Fruit fly (Drosophila melanogaster) whole organism, embryonic: ENCODE measurements around the gene Spec2.

Experiments used
- Asciz ChIP-seq: fragments of 200-800 bp; sonication (Bioruptor generic); optimal IDR thresholded peaks from 2 replicates; lab custom pipeline; 2017; ENCODE audit warnings: missing biosample characterization, mild to moderate bottlenecking, missing genetic modification characterization, missing genetic modification reagents
- C15 ChIP-seq: fragments of 200-800 bp; sonication (Bioruptor generic); IDR thresholded peaks from 3 replicates; pipeline ENCODE4 v1.3.6; 2022; ENCODE audit warnings: missing biosample characterization, missing genetic modification characterization
- CG10209 ChIP-seq: fragments of 200-800 bp; sonication (Bioruptor generic); optimal IDR thresholded peaks from 3 replicates; lab custom pipeline; 2017; ENCODE audit warnings: missing biosample characterization, mild to moderate bottlenecking, missing genetic modification characterization, missing genetic modification reagents
- CG10543 ChIP-seq: fragments of 200-800 bp; sonication (Bioruptor generic); optimal IDR thresholded peaks from 3 replicates; lab custom pipeline; 2017; ENCODE audit warnings: missing biosample characterization, mild to moderate bottlenecking, missing genetic modification characterization, moderate library complexity
- CG11695 ChIP-seq: fragments of 200-800 bp; sonication (Bioruptor generic); IDR thresholded peaks from 3 replicates; pipeline ENCODE4 v1.3.6; 2022; ENCODE audit warnings: missing biosample characterization, missing genetic modification characterization
- CG17328 ChIP-seq: fragments of 200-800 bp; sonication (Bioruptor generic); IDR thresholded peaks from 2 replicates; pipeline ENCODE4 v1.3.6; 2022; ENCODE audit warnings: missing biosample characterization, missing genetic modification characterization
- CG17385 ChIP-seq: fragments of 200-800 bp; sonication (Bioruptor generic); optimal IDR thresholded peaks from 3 replicates; lab custom pipeline; 2018; ENCODE audit warnings: missing biosample characterization, mild to moderate bottlenecking, missing genetic modification characterization
- CG18764 ChIP-seq: fragments of 200-800 bp; sonication (Bioruptor generic); optimal IDR thresholded peaks from 3 replicates; lab custom pipeline; 2016; ENCODE audit warnings: missing biosample characterization, missing genetic modification characterization
- CG3163 ChIP-seq: fragments of 200-800 bp; sonication (Bioruptor generic); optimal IDR thresholded peaks from 3 replicates; lab custom pipeline; 2016; ENCODE audit warnings: missing biosample characterization, missing genetic modification characterization
- CG3726 ChIP-seq: fragments of 200-800 bp; sonication (Bioruptor generic); IDR thresholded peaks from 3 replicates; pipeline ENCODE4, ENCODE4 v1.3.6; 2022; ENCODE audit warnings: missing biosample characterization, missing genetic modification characterization
- CG4404 ChIP-seq: fragments of 200-800 bp; sonication (Bioruptor generic); IDR thresholded peaks from 2 replicates; pipeline ENCODE4 v1.3.6; 2022; ENCODE audit warnings: missing biosample characterization, missing genetic modification characterization
- CG6272 ChIP-seq: fragments of 200-800 bp; sonication (Bioruptor generic); IDR thresholded peaks from 2 replicates; pipeline ENCODE4 v1.3.6; 2022; ENCODE audit warnings: missing biosample characterization, missing genetic modification characterization
- CG6813 ChIP-seq: fragments of 200-800 bp; sonication (Bioruptor generic); optimal IDR thresholded peaks from 2 replicates; lab custom pipeline; 2017; ENCODE audit warnings: missing biosample characterization, missing genetic modification characterization, mild to moderate bottlenecking, moderate library complexity, missing genetic modification reagents
- CG7372 ChIP-seq: fragments of 200-800 bp; sonication (Bioruptor generic); IDR thresholded peaks from 2 replicates; pipeline ENCODE4 v1.3.6; 2022; ENCODE audit warnings: missing biosample characterization, missing genetic modification characterization
- CG7745 ChIP-seq: fragments of 200-800 bp; sonication (Bioruptor generic); optimal IDR thresholded peaks from 2 replicates; lab custom pipeline; 2018; ENCODE audit warnings: missing biosample characterization, mild to moderate bottlenecking, missing genetic modification characterization, moderate library complexity
- CG7987 ChIP-seq: fragments of 200-800 bp; sonication (Bioruptor generic); optimal IDR thresholded peaks from 2 replicates; lab custom pipeline; 2018; ENCODE audit warnings: missing biosample characterization, mild to moderate bottlenecking, missing genetic modification characterization, moderate library complexity
- CG8089 ChIP-seq: fragments of 200-800 bp; sonication (Bioruptor generic); optimal IDR thresholded peaks from 3 replicates; lab custom pipeline; 2016; ENCODE audit warnings: missing biosample characterization, missing genetic modification characterization
- CG8281 ChIP-seq: fragments of 200-800 bp; sonication (Bioruptor generic); optimal IDR thresholded peaks from 2 replicates; lab custom pipeline; 2018; ENCODE audit warnings: missing biosample characterization, mild to moderate bottlenecking, missing genetic modification characterization, moderate library complexity
- CG9215 ChIP-seq: fragments of 200-800 bp; sonication (Bioruptor generic); IDR thresholded peaks from 2 replicates; pipeline ENCODE4 v1.3.6; 2022; ENCODE audit warnings: missing biosample characterization, missing genetic modification characterization
- CG9932 ChIP-seq: fragments of 200-800 bp; sonication (Bioruptor generic); IDR thresholded peaks from 2 replicates; pipeline ENCODE4 v1.3.6; 2022; ENCODE audit warnings: missing biosample characterization, missing genetic modification characterization
- Dad ChIP-seq: fragments of 200-800 bp; sonication (Bioruptor generic); optimal IDR thresholded peaks from 3 replicates; lab custom pipeline; 2016; ENCODE audit warnings: missing biosample characterization, missing genetic modification characterization
- Dll ChIP-seq: fragments of 200-800 bp; sonication (Bioruptor generic); IDR thresholded peaks from 4 replicates; pipeline ENCODE4 v1.3.6; 2022; ENCODE audit warnings: missing biosample characterization, missing genetic modification characterization; ENCODE audit not compliant: partially characterized antibody
- Gsc ChIP-seq: fragments of 200-800 bp; sonication (Bioruptor generic); IDR thresholded peaks from 2 replicates; pipeline ENCODE4 v1.3.6; 2022; ENCODE audit warnings: missing biosample characterization, missing genetic modification characterization
- Gug ChIP-seq: fragments of 200-800 bp; sonication (Bioruptor generic); IDR thresholded peaks from 4 replicates; pipeline ENCODE4 v1.3.6; 2022; ENCODE audit warnings: missing biosample characterization, missing genetic modification characterization
- H15 ChIP-seq: fragments of 200-800 bp; sonication (Bioruptor generic); IDR thresholded peaks from 3 replicates; pipeline ENCODE4 v1.3.6; 2022; ENCODE audit warnings: missing biosample characterization, missing genetic modification characterization
- Hr78 ChIP-seq, 2 experiments: fragments of 200-800 bp in 1 of 2; fragments of >200 bp in 1 of 2; sonication (Bioruptor generic) in 1 of 2; optimal IDR thresholded peaks; 2 replicates each; lab custom pipeline; 2017 to 2019; ENCODE audit warnings: missing biosample characterization in 2 of 2, missing genetic modification characterization in 2 of 2, mild to moderate bottlenecking in 1 of 2, moderate library complexity in 1 of 2
- Jarid2 ChIP-seq: fragments of 200-800 bp; sonication (Bioruptor generic); optimal IDR thresholded peaks from 3 replicates; lab custom pipeline; 2017; ENCODE audit warnings: mild to moderate bottlenecking, missing biosample characterization, missing genetic modification reagents, missing genetic modification characterization
- MBD-R2 ChIP-seq: fragments of 200-800 bp; sonication (Bioruptor generic); IDR thresholded peaks from 2 replicates; pipeline ENCODE4 v1.3.6; 2022; ENCODE audit warnings: missing biosample characterization, missing genetic modification characterization
- MTF-1 ChIP-seq: fragments of 200-800 bp; sonication (Bioruptor generic); optimal IDR thresholded peaks from 2 replicates; lab custom pipeline; 2018; ENCODE audit warnings: missing biosample characterization, mild to moderate bottlenecking, missing genetic modification characterization, borderline replicate concordance
- Mad ChIP-seq: fragments of 200-800 bp; sonication (Bioruptor generic); optimal IDR thresholded peaks from 2 replicates; lab custom pipeline; 2016; ENCODE audit warnings: missing biosample characterization, missing genetic modification characterization
- PHDP ChIP-seq: fragments of 200-800 bp; sonication (Bioruptor generic); optimal IDR thresholded peaks from 3 replicates; lab custom pipeline; 2018; ENCODE audit warnings: missing biosample characterization, mild to moderate bottlenecking, missing genetic modification characterization, moderate library complexity
- ato ChIP-seq: fragments of 200-800 bp; sonication (Bioruptor generic); IDR thresholded peaks from 2 replicates; pipeline ENCODE4 v1.3.6; 2022; ENCODE audit warnings: missing biosample characterization, missing genetic modification characterization; ENCODE audit not compliant: partially characterized antibody
- bbx ChIP-seq: fragments of 200-800 bp; sonication (Bioruptor generic); IDR thresholded peaks from 2 replicates; pipeline ENCODE4 v1.3.6; 2022; ENCODE audit warnings: missing biosample characterization, missing genetic modification characterization; ENCODE audit not compliant: partially characterized antibody
- bowl ChIP-seq: fragments of 200-800 bp; sonication (Bioruptor generic); IDR thresholded peaks from 2 replicates; pipeline ENCODE4 v1.3.6; 2022; ENCODE audit warnings: missing biosample characterization, missing genetic modification characterization
- ewg ChIP-seq: fragments of 200-800 bp; sonication (Bioruptor generic); optimal IDR thresholded peaks from 3 replicates; lab custom pipeline; 2017; ENCODE audit warnings: mild to moderate bottlenecking, missing biosample characterization, missing genetic modification reagents, missing genetic modification characterization
- fd102C ChIP-seq: fragments of 200-800 bp; sonication (Bioruptor generic); optimal IDR thresholded peaks from 2 replicates; lab custom pipeline; 2018; ENCODE audit warnings: missing biosample characterization, mild to moderate bottlenecking, missing genetic modification characterization, moderate library complexity
- hkb ChIP-seq, 2 experiments: fragments of 200-800 bp in 1 of 2; fragments of >200 bp in 1 of 2; sonication (Bioruptor generic) in 1 of 2; IDR thresholded peaks in 1 of 2; optimal IDR thresholded peaks in 1 of 2; 2 replicates each; pipeline versions ENCODE4 v1.3.6 to Lab custom; 2017 to 2022; ENCODE audit warnings: missing biosample characterization in 1 of 2, missing genetic modification characterization in 1 of 2
- lmd ChIP-seq: fragments of 200-800 bp; sonication (Bioruptor generic); IDR thresholded peaks from 2 replicates; pipeline ENCODE4 v1.3.6; 2022; ENCODE audit warnings: missing biosample characterization, missing genetic modification characterization
- mirr ChIP-seq: fragments of 200-800 bp; sonication (Bioruptor generic); optimal IDR thresholded peaks from 3 replicates; lab custom pipeline; 2018; ENCODE audit warnings: missing biosample characterization, mild to moderate bottlenecking, missing genetic modification characterization
- odd ChIP-seq: fragments of 200-800 bp; sonication (Bioruptor generic); optimal IDR thresholded peaks from 2 replicates; lab custom pipeline; 2017; ENCODE audit warnings: missing biosample characterization, mild to moderate bottlenecking, missing genetic modification characterization
- pnt ChIP-seq: fragments of 200-800 bp; sonication (Bioruptor generic); optimal IDR thresholded peaks from 3 replicates; lab custom pipeline; 2016; ENCODE audit warnings: missing biosample characterization, missing genetic modification characterization
- ro ChIP-seq: fragments of 200-800 bp; sonication (Bioruptor generic); IDR thresholded peaks from 2 replicates; pipeline ENCODE4 v1.3.6; 2022; ENCODE audit warnings: missing biosample characterization, missing genetic modification characterization
- row ChIP-seq: fragments of 200-800 bp; sonication (Bioruptor generic); IDR thresholded peaks from 3 replicates; pipeline ENCODE4 v1.3.6; 2022; ENCODE audit warnings: missing biosample characterization, missing genetic modification characterization
- run ChIP-seq: fragments of 200-800 bp; sonication (Bioruptor generic); optimal IDR thresholded peaks from 3 replicates; lab custom pipeline; 2018; ENCODE audit warnings: missing biosample characterization, mild to moderate bottlenecking, missing genetic modification characterization
- sens-2 ChIP-seq: fragments of 200-800 bp; sonication (Bioruptor generic); IDR thresholded peaks from 2 replicates; pipeline ENCODE4 v1.3.6; 2022; ENCODE audit warnings: missing biosample characterization, missing genetic modification characterization
- shn ChIP-seq: fragments of 200-800 bp; sonication (Bioruptor generic); optimal IDR thresholded peaks from 3 replicates; lab custom pipeline; 2016; ENCODE audit warnings: missing biosample characterization, missing genetic modification characterization
- so ChIP-seq: fragments of 200-800 bp; sonication (Bioruptor generic); IDR thresholded peaks from 3 replicates; pipeline ENCODE4 v1.3.6; 2022; ENCODE audit warnings: missing biosample characterization, missing genetic modification characterization
- toy ChIP-seq: fragments of 200-800 bp; sonication (Bioruptor generic); IDR thresholded peaks from 2 replicates; pipeline ENCODE4 v1.3.6; 2022; ENCODE audit warnings: missing biosample characterization, missing genetic modification characterization
- zen ChIP-seq: fragments of 200-800 bp; sonication (Bioruptor generic); optimal IDR thresholded peaks from 3 replicates; lab custom pipeline; 2018; ENCODE audit warnings: missing biosample characterization, mild to moderate bottlenecking, missing genetic modification characterization, moderate library complexity

Gene Spec2

dm6 chr3R:5671795-5672657, 48.1 kb upstream of the Spec2 start (continued):
- TF ChIP-seq CG10543 (GFP tag; lab: Kevin White, UChicago) (no peak), CG18764 (GFP tag; lab: Kevin White, UChicago) (no peak), sens-2 (0 out of 2 replicates have a peak, but pooled peaks have one; percentile 9), CG4404 (GFP tag; lab: Robert Waterston, UW) (no peak), CG8281 (peak; percentile 14), Dll (GFP tag; lab: Robert Waterston, UW) (0 out of 4 replicates have a peak, but pooled peaks have one; percentile 28), ewg (GFP tag; lab: Kevin White, UChicago) (no peak), so (GFP tag; lab: Robert Waterston, UW) (no peak), ro (GFP tag; lab: Robert Waterston, UW) (no peak), CG6813 (GFP tag; lab: Kevin White, UChicago) (no peak), shn (GFP tag; lab: Kevin White, UChicago) (no peak), MTF-1 (GFP tag; lab: Kevin White, UChicago) (no peak), CG3726 (GFP tag; lab: Robert Waterston, UW) (no peak), Asciz (GFP tag; lab: Kevin White, UChicago) (no peak), odd (GFP tag; lab: Kevin White, UChicago) (no peak), CG6272 (no peak), lmd (no peak), row (GFP tag; lab: Robert Waterston, UW) (peak; percentile 79), CG9932 (GFP tag; lab: Robert Waterston, UW) (no peak), run (tag; lab: Kevin White, UChicago) (no peak), CG11695 (no peak), Mad (GFP tag; lab: Kevin White, UChicago) (no peak), CG7745 (tag; lab: Kevin White, UChicago) (no peak), C15 (GFP tag; lab: Robert Waterston, UW) (no peak), CG3163 (GFP tag; lab: Kevin White, UChicago) (no peak), Gsc (GFP tag; lab: Robert Waterston, UW) (no peak), pnt (GFP tag; lab: Kevin White, UChicago) (no peak), bbx (GFP tag; lab: Robert Waterston, UW) (peak; percentile 27; the same call in 1 of the 2 replicates), Jarid2 (no peak), Dad (no peak), hkb (optimal IDR thresholded peaks at IDR 0.05; lab: Kevin White, UChicago) (no peak), hkb (GFP tag; IDR thresholded peaks at IDR 0.05; lab: Robert Waterston, UW) (no peak), CG17385 (GFP tag; lab: Kevin White, UChicago) (no peak), PHDP (tag; lab: Kevin White, UChicago) (no peak), CG9215 (GFP tag; lab: Robert Waterston, UW) (no peak), Hr78 (GFP tag; optimal IDR thresholded peaks at IDR 0.05; lab: Kevin White, UChicago) (no peak), CG17328 (GFP tag; lab: Robert Waterston, UW) (no peak), MBD-R2 (GFP tag; lab: Robert Waterston, UW) (no peak), mirr (peak; percentile 79), CG10209 (GFP tag; lab: Kevin White, UChicago) (no peak), zen (tag; lab: Kevin White, UChicago) (peak; percentile 76), bowl (GFP tag; lab: Robert Waterston, UW) (no peak), CG7987 (GFP tag; lab: Kevin White, UChicago) (no peak), toy (no peak), ato (GFP tag; lab: Robert Waterston, UW) (no peak), CG8089 (GFP tag; lab: Kevin White, UChicago) (no peak), fd102C (GFP tag; lab: Kevin White, UChicago) (no peak), CG7372 (no peak), Gug (GFP tag; lab: Robert Waterston, UW) (no peak), H15 (GFP tag; lab: Robert Waterston, UW) (no peak)
